Fruit fly (Drosophila melanogaster) whole organism, wandering third instar larva: Measurements from ENCODE around the gene D12.

Experiments
- Abd-B ChIP-seq: fragments of >200 bp; optimal IDR thresholded peaks from 2 replicates; lab custom pipeline; 2017; ENCODE audit warnings: missing biosample characterization, missing genetic modification characterization
- Dfd ChIP-seq: fragments of >200 bp; optimal IDR thresholded peaks from 2 replicates; lab custom pipeline; 2017; ENCODE audit warnings: missing biosample characterization, missing genetic modification characterization
- Dif ChIP-seq: fragments of 200-275, 200-300 bp; sonication (Bioruptor generic); optimal IDR thresholded peaks from 2 replicates; lab custom pipeline; 2018; ENCODE audit warnings: missing biosample characterization, missing genetic modification characterization; ENCODE audit not compliant: partially characterized antibody
- Hr83 ChIP-seq: fragments of 200-300 bp; sonication (Bioruptor generic); optimal IDR thresholded peaks from 2 replicates; lab custom pipeline; 2016; ENCODE audit warnings: missing biosample characterization, mild to moderate bottlenecking, missing genetic modification characterization, moderate library complexity; ENCODE audit not compliant: poor library complexity, severe bottlenecking
- Jra ChIP-seq: sonication (Bioruptor generic); optimal IDR thresholded peaks from 2 replicates; lab custom pipeline; 2016; ENCODE audit warnings: missing biosample characterization, missing genetic modification characterization
- Mio ChIP-seq: sonication (Bioruptor generic); optimal IDR thresholded peaks from 2 replicates; lab custom pipeline; 2016; ENCODE audit warnings: missing biosample characterization, missing genetic modification characterization
- Myc ChIP-seq: fragments of >200 bp; optimal IDR thresholded peaks from 2 replicates; lab custom pipeline; 2017
- N ChIP-seq: fragments of >200 bp; optimal IDR thresholded peaks from 2 replicates; lab custom pipeline; 2018; ENCODE audit warnings: missing biosample characterization, missing external identifiers, missing genetic modification characterization
- brk ChIP-seq: fragments of 200-800 bp; sonication (Bioruptor generic); optimal IDR thresholded peaks from 2 replicates; lab custom pipeline; 2016; ENCODE audit warnings: missing biosample characterization, mild to moderate bottlenecking, missing genetic modification characterization
- dmrt93B ChIP-seq: fragments of 200-800 bp; sonication (Bioruptor generic); optimal IDR thresholded peaks from 2 replicates; lab custom pipeline; 2018; ENCODE audit warnings: missing biosample characterization, mild to moderate bottlenecking, missing genetic modification characterization
- dsf ChIP-seq: sonication (Bioruptor generic); optimal IDR thresholded peaks from 2 replicates; lab custom pipeline; 2016; ENCODE audit warnings: missing biosample characterization, missing genetic modification characterization, borderline replicate concordance
- h ChIP-seq: fragments of 200-800 bp; sonication (Bioruptor generic); optimal IDR thresholded peaks from 3 replicates; lab custom pipeline; 2016; ENCODE audit warnings: missing biosample characterization, mild to moderate bottlenecking, missing genetic modification characterization
- pan ChIP-seq: fragments of >200 bp; optimal IDR thresholded peaks from 2 replicates; lab custom pipeline; 2017
- psq ChIP-seq: fragments of 200-800 bp; sonication (Bioruptor generic); optimal IDR thresholded peaks from 3 replicates; lab custom pipeline; 2017; ENCODE audit warnings: missing biosample characterization, mild to moderate bottlenecking, missing genetic modification characterization, moderate library complexity

DNA sequence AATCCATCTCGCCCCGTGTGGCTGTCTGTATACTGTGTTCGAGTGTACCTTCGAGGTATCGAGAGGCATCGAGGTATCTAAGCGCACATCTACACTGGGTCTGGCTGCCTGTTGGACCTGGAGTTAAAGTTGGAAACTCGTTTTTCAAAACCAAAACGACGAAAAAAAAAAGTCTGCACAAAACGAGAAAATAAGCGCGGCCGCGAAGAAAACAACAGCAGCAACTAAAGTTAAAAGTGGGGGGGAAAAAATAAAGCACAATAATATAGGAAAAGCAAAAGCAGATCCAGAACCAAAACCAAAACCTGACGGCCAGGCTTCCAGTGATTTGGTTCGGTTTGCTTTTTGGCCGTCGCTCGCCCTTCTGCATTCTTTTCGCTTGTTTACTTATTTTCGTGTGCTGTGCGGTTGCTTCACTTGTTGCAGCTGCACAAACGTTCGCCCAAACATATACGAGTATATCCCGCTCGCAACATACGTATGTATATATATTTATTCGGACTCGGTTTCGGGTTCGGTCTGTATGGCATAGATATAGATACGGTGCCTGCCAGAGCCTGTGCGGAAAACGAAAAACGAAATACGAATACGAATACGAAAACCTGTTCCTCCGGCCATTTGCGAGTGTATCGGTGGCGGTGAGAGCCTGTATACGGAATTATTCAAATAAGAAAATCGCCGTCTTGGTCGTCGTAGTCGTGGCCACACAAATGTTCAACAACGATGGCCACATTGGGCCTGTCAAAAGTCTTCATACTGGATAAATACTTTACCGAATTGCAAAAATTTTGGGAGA is 41.9 kb upstream of the D12 start:
- TF ChIP-seq Abd-B (GFP tag; lab: Kevin White, UChicago) (no peak), Dif (GFP tag; lab: Kevin White, UChicago) (no peak), pan (no peak), dsf (GFP tag; lab: Kevin White, UChicago) (no peak), Dfd (GFP tag; lab: Kevin White, UChicago) (no peak), h (GFP tag; lab: Kevin White, UChicago) (no peak), Jra (GFP tag; lab: Kevin White, UChicago) (no peak), N (GFP tag; lab: Kevin White, UChicago) (no peak), psq (GFP tag; lab: Kevin White, UChicago) (peak; percentile 45), Hr83 (GFP tag; lab: Kevin White, UChicago) (no peak), brk (peak; percentile 67), dmrt93B (no peak), Mio (GFP tag; lab: Kevin White, UChicago) (no peak), Myc (lab: Kevin White, UChicago) (no peak)
